Fruit fly (Drosophila melanogaster): Measurements from ENCODE around the gene CG4362.
A peak's percentile ranks its signal among the peaks of the same experiment; 100 is the strongest.

CG4362 gene

dm6 chr3R:20259440-20260170 lies 47.7 kb downstream of the CG4362 start (continued):
- TF ChIP-seq tgo (GFP tag; IDR thresholded peaks at IDR 0.05) (no peak), crp (GFP tag; optimal IDR thresholded peaks at IDR 0.05) (no peak), Lhr (GFP tag; optimal IDR thresholded peaks at IDR 0.05) (peak; percentile 21), ci (GFP tag; IDR thresholded peaks at IDR 0.05) (no peak; the same call in 2 of the 3 replicates), CG4854 (GFP tag; optimal IDR thresholded peaks at IDR 0.05) (no peak), Hr51 (GFP tag; optimal IDR thresholded peaks at IDR 0.05) (peak in 1 of 2 experiments; percentile 25), crc (GFP tag; optimal IDR thresholded peaks at IDR 0.05) (no peak), CG1024 (GFP tag; IDR thresholded peaks at IDR 0.05) (no peak), trh (GFP tag; optimal IDR thresholded peaks at IDR 0.05) (no peak), HHEX (GFP tag; optimal IDR thresholded peaks at IDR 0.05) (peak; percentile 22), nerfin-2 (GFP tag; IDR thresholded peaks at IDR 0.05; ENCODE audit: partially characterized antibody) (no peak), CG9609 (GFP tag; optimal IDR thresholded peaks at IDR 0.05) (no peak), Camta (GFP tag; optimal IDR thresholded peaks at IDR 0.05) (no peak), yki (optimal IDR thresholded peaks at IDR 0.05) (no peak), gsb (GFP tag; IDR thresholded peaks at IDR 0.05) (no peak), ken (GFP tag; IDR thresholded peaks at IDR 0.05) (no peak), CG15514 (GFP tag; optimal IDR thresholded peaks at IDR 0.05) (no peak), Sox102F (GFP tag; optimal IDR thresholded peaks at IDR 0.05) (peak; percentile 56), Fer3 (tag; optimal IDR thresholded peaks at IDR 0.05) (peak; percentile 51), Bdp1 (GFP tag; optimal IDR thresholded peaks at IDR 0.05) (no peak), pros (GFP tag; optimal IDR thresholded peaks at IDR 0.05) (no peak), nmo (GFP tag; optimal IDR thresholded peaks at IDR 0.05) (peak; percentile 9), Dad (GFP tag; optimal IDR thresholded peaks at IDR 0.05) (no peak), Drgx (GFP tag; IDR thresholded peaks at IDR 0.05) (no peak), corto (GFP tag; optimal IDR thresholded peaks at IDR 0.05) (no peak), Adf1 (GFP tag; IDR thresholded peaks at IDR 0.05) (no peak), br (optimal IDR thresholded peaks at IDR 0.05) (no peak), Sry-δ (GFP tag; optimal IDR thresholded peaks at IDR 0.05) (no peak), twi (tag; optimal IDR thresholded peaks at IDR 0.05) (no peak), CG34224 (GFP tag; IDR thresholded peaks at IDR 0.05; ENCODE audit: partially characterized antibody) (no peak), maf-S (GFP tag; optimal IDR thresholded peaks at IDR 0.05) (no peak), scrt (GFP tag; optimal IDR thresholded peaks at IDR 0.05) (peak; percentile 17), ATbp (GFP tag; optimal IDR thresholded peaks at IDR 0.05) (peak; percentile 75), Spps (tag; optimal IDR thresholded peaks at IDR 0.05) (peak; percentile 35), CG9797 (GFP tag; optimal IDR thresholded peaks at IDR 0.05) (no peak), Gsc (GFP tag; IDR thresholded peaks at IDR 0.05) (no peak), pzg (GFP tag; optimal IDR thresholded peaks at IDR 0.05) (no peak), tx (GFP tag; optimal IDR thresholded peaks at IDR 0.05) (no peak), CG32767 (GFP tag; IDR thresholded peaks at IDR 0.05) (no peak), fd64A (GFP tag; optimal IDR thresholded peaks at IDR 0.05) (peak; percentile 66), CG14860 (GFP tag; IDR thresholded peaks at IDR 0.05; ENCODE audit: partially characterized antibody) (no peak), fd102C (GFP tag; optimal IDR thresholded peaks at IDR 0.05) (peak; percentile 45), CG6765 (GFP tag; optimal IDR thresholded peaks at IDR 0.05) (no peak), CG2712 (tag; optimal IDR thresholded peaks at IDR 0.05) (peak; percentile 52), zfh1 (GFP tag; IDR thresholded peaks at IDR 0.05) (peak; percentile 56; the same call in 1 of the 3 replicates), bigmax (GFP tag; optimal IDR thresholded peaks at IDR 0.05) (no peak), HmgD (GFP tag; optimal IDR thresholded peaks at IDR 0.05) (no peak), dati (GFP tag; IDR thresholded peaks at IDR 0.05) (no peak), Gug (GFP tag; IDR thresholded peaks at IDR 0.05) (no peak), Asciz (GFP tag; optimal IDR thresholded peaks at IDR 0.05) (peak; percentile 84)
